Worm (Caenorhabditis elegans) whole organism, dauer: Measurements from ENCODE around the gene dnj-10.

Experiments
- unc-62 ChIP-seq: sonication (generic microtip); optimal IDR thresholded peaks from 2 replicates; lab custom pipeline; 2017; ENCODE audit warnings: missing biosample characterization, missing genetic modification reagents, missing genetic modification characterization

dnj-10 gene

ce11 chrIII:8655412-8655811 lies 24.4 kb downstream of the dnj-10 start:
- TF ChIP-seq unc-62 (GFP tag; lab: Kevin White, UChicago) = no peak

- TF ChIP-seq unc-62 (GFP tag; lab: Kevin White, UChicago) = no peak
Observed at ce11 chrIII:8656055-8656454, 25.1 kb downstream of the dnj-10 start.

ce11 chrIII:8656957-8657356 lies 26.0 kb downstream of the dnj-10 start:
- TF ChIP-seq unc-62 (GFP tag; lab: Kevin White, UChicago) = no peak

ce11 chrIII:8657676-8658366 lies 26.9 kb downstream of the dnj-10 start:
- no peak for TF ChIP-seq unc-62 (GFP tag; lab: Kevin White, UChicago)

- no peak for TF ChIP-seq unc-62 (GFP tag; lab: Kevin White, UChicago)
Observed at ce11 chrIII:8658367-8658761, 27.4 kb downstream of the dnj-10 start.

ce11 chrIII:8663143-8663542 lies 32.2 kb downstream of the dnj-10 start:
- no peak for TF ChIP-seq unc-62 (GFP tag; lab: Kevin White, UChicago)

ce11 chrIII:8664897-8665388 lies 34.0 kb downstream of the dnj-10 start, which contains the start of gene F22B7.1:
F22B7.1 (plus strand) TSS chrIII:8665338.
- no peak for TF ChIP-seq unc-62 (GFP tag; lab: Kevin White, UChicago)

- TF ChIP-seq unc-62 (GFP tag; lab: Kevin White, UChicago) = no peak
Observed at ce11 chrIII:8667382-8667781, 36.4 kb downstream of the dnj-10 start, which contains the start of gene dpy-19. dpy-19 (minus strand) TSS chrIII:8667482.

ce11 chrIII:8668717-8669116 lies 37.8 kb downstream of the dnj-10 start:
- no peak for TF ChIP-seq unc-62 (GFP tag; lab: Kevin White, UChicago)

ce11 chrIII:8674980-8675485 lies 44.1 kb downstream of the dnj-10 start, which contains the start of gene pgl-2:
pgl-2 (minus strand) TSS chrIII:8675435.
- TF ChIP-seq unc-62 (GFP tag; lab: Kevin White, UChicago) = no peak

- no peak for TF ChIP-seq unc-62 (GFP tag; lab: Kevin White, UChicago)
Observed at ce11 chrIII:8678371-8678770, 47.4 kb downstream of the dnj-10 start.
